Worm (Caenorhabditis elegans) whole organism, midembryonic: ENCODE data around the gene F54D10.7.

ENCODE experiments used
- T22C8.4 ChIP-seq: fragments of 200-800 bp; sonication (Bioruptor generic); IDR thresholded peaks from 2 replicates; pipeline ENCODE4 v1.3.6; 2022; ENCODE audit warnings: missing genetic modification characterization, missing compliant biosample characterization
- cog-1 ChIP-seq: sonication (generic microtip); optimal IDR thresholded peaks from 2 replicates; lab custom pipeline; 2016; ENCODE audit warnings: missing genetic modification characterization, missing compliant biosample characterization
- flt-1 ChIP-seq: fragments of 200-800 bp; sonication (Bioruptor generic); IDR thresholded peaks from 2 replicates; pipeline ENCODE4 v1.3.6; 2022; ENCODE audit warnings: missing genetic modification characterization, missing compliant biosample characterization
- klf-2 ChIP-seq: fragments of 200-800 bp; sonication (Bioruptor generic); conservative IDR thresholded peaks from 2 replicates; pipeline ENCODE4 v1.3.6; 2022; ENCODE audit warnings: missing genetic modification reagents, missing genetic modification characterization, missing compliant biosample characterization
- med-1 ChIP-seq: sonication (generic microtip); optimal IDR thresholded peaks from 2 replicates; lab custom pipeline; 2017; ENCODE audit warnings: missing genetic modification characterization, mild to moderate bottlenecking, missing compliant biosample characterization, antibody characterized with exemption, missing genetic modification reagents; ENCODE audit not compliant: insufficient read depth
- ref-1 ChIP-seq: fragments of 200-800 bp; sonication (Bioruptor generic); conservative IDR thresholded peaks from 2 replicates; pipeline ENCODE4 v1.3.6; 2022; ENCODE audit warnings: missing genetic modification reagents, missing genetic modification characterization, missing compliant biosample characterization
- tab-1 ChIP-seq: fragments of 200-800 bp; sonication (Bioruptor generic); IDR thresholded peaks from 2 replicates; pipeline ENCODE4 v1.3.6; 2022; ENCODE audit warnings: missing genetic modification characterization, missing compliant biosample characterization
- ztf-23 ChIP-seq: fragments of 200-800 bp; sonication (Bioruptor generic); IDR thresholded peaks from 2 replicates; pipeline ENCODE4 v1.3.6; 2022; ENCODE audit warnings: missing genetic modification reagents, missing genetic modification characterization, missing compliant biosample characterization
- ztf-29 ChIP-seq: fragments of 200-800 bp; sonication (Bioruptor generic); IDR thresholded peaks from 2 replicates; pipeline ENCODE4 v1.3.6; 2022; ENCODE audit warnings: missing genetic modification reagents, missing genetic modification characterization, missing compliant biosample characterization

Gene F54D10.7

ce11 chrII:3788356-3788962, 32.6 kb downstream of the F54D10.7 start:
- TF ChIP-seq ref-1 (GFP tag; lab: Robert Waterston, UW) = no peak
- no peak for TF ChIP-seq klf-2 (GFP tag; lab: Robert Waterston, UW)
- no peak for TF ChIP-seq T22C8.4 (GFP tag; lab: Robert Waterston, UW)
- no peak for TF ChIP-seq ztf-29 (GFP tag; lab: Robert Waterston, UW)
- TF ChIP-seq flt-1 (GFP tag; lab: Robert Waterston, UW) = no peak
- no peak for TF ChIP-seq med-1 (GFP tag; lab: Kevin White, UChicago)
- TF ChIP-seq tab-1 = no peak
- TF ChIP-seq ztf-23 (GFP tag; lab: Robert Waterston, UW) = no peak
- TF ChIP-seq cog-1 (tag; lab: Kevin White, UChicago) = no peak

- no peak for TF ChIP-seq klf-2 (GFP tag; lab: Robert Waterston, UW)
- TF ChIP-seq ztf-29 (GFP tag; lab: Robert Waterston, UW) = no peak
- no peak for TF ChIP-seq ztf-23 (GFP tag; lab: Robert Waterston, UW)
- no peak for TF ChIP-seq med-1 (GFP tag; lab: Kevin White, UChicago)
- no peak for TF ChIP-seq T22C8.4 (GFP tag; lab: Robert Waterston, UW)
- TF ChIP-seq ref-1 (GFP tag; lab: Robert Waterston, UW) = no peak
- TF ChIP-seq flt-1 (GFP tag; lab: Robert Waterston, UW) = no peak
- no peak for TF ChIP-seq cog-1 (tag; lab: Kevin White, UChicago)
Observed at ce11 chrII:3787151-3787550, 33.9 kb downstream of the F54D10.7 start, which contains the start of gene T24E12.13. Gene T24E12.13, plus strand, starts transcription at chrII:3787451.

- TF ChIP-seq ztf-23 (GFP tag; lab: Robert Waterston, UW) = no peak
- no peak for TF ChIP-seq med-1 (GFP tag; lab: Kevin White, UChicago)
- no peak for TF ChIP-seq cog-1 (tag; lab: Kevin White, UChicago)
- no peak for TF ChIP-seq tab-1
- no peak for TF ChIP-seq ztf-29 (GFP tag; lab: Robert Waterston, UW)
- no peak for TF ChIP-seq T22C8.4 (GFP tag; lab: Robert Waterston, UW)
- TF ChIP-seq ref-1 (GFP tag; lab: Robert Waterston, UW) = no peak
- no peak for TF ChIP-seq flt-1 (GFP tag; lab: Robert Waterston, UW)
- TF ChIP-seq klf-2 (GFP tag; lab: Robert Waterston, UW) = no peak
Observed at ce11 chrII:3786538-3786937, 34.6 kb downstream of the F54D10.7 start.

- TF ChIP-seq ztf-23 (GFP tag; lab: Robert Waterston, UW) = no peak
- no peak for TF ChIP-seq flt-1 (GFP tag; lab: Robert Waterston, UW)
- no peak for TF ChIP-seq tab-1
- no peak for TF ChIP-seq cog-1 (tag; lab: Kevin White, UChicago)
- no peak for TF ChIP-seq T22C8.4 (GFP tag; lab: Robert Waterston, UW)
- TF ChIP-seq klf-2 (GFP tag; lab: Robert Waterston, UW) = no peak
- TF ChIP-seq ref-1 (GFP tag; lab: Robert Waterston, UW) = no peak
- no peak for TF ChIP-seq ztf-29 (GFP tag; lab: Robert Waterston, UW)
- no peak for TF ChIP-seq med-1 (GFP tag; lab: Kevin White, UChicago)
Observed at ce11 chrII:3785756-3786155, 35.3 kb downstream of the F54D10.7 start.

- TF ChIP-seq med-1 (GFP tag; lab: Kevin White, UChicago) (no peak), klf-2 (GFP tag; lab: Robert Waterston, UW) (no peak), tab-1 (no peak), cog-1 (tag; lab: Kevin White, UChicago) (no peak), T22C8.4 (GFP tag; lab: Robert Waterston, UW) (no peak), ztf-23 (GFP tag; lab: Robert Waterston, UW) (no peak), ztf-29 (GFP tag; lab: Robert Waterston, UW) (no peak), flt-1 (GFP tag; lab: Robert Waterston, UW) (no peak), ref-1 (GFP tag; lab: Robert Waterston, UW) (no peak)
Observed at ce11 chrII:3785257-3785656, 35.8 kb downstream of the F54D10.7 start, which contains the start of gene T24E12.1. Gene T24E12.1, plus strand, starts transcription at chrII:3785557.

ce11 chrII:3782309-3783000, 38.6 kb downstream of the F54D10.7 start, which contains the start of gene T24E12.2:
Gene T24E12.2, plus strand, starts transcription at chrII:3782950.
- no peak for TF ChIP-seq ref-1 (GFP tag; lab: Robert Waterston, UW)

ce11 chrII:3781238-3781637, 39.9 kb downstream of the F54D10.7 start:
- TF ChIP-seq med-1 (GFP tag; lab: Kevin White, UChicago) (no peak), cog-1 (tag; lab: Kevin White, UChicago) (no peak), ztf-29 (GFP tag; lab: Robert Waterston, UW) (no peak), klf-2 (GFP tag; lab: Robert Waterston, UW) (no peak), ref-1 (GFP tag; lab: Robert Waterston, UW) (no peak), tab-1 (no peak), T22C8.4 (GFP tag; lab: Robert Waterston, UW) (no peak)

- TF ChIP-seq T22C8.4 (GFP tag; lab: Robert Waterston, UW) (no peak), flt-1 (GFP tag; lab: Robert Waterston, UW) (no peak), ztf-23 (GFP tag; lab: Robert Waterston, UW) (no peak), ztf-29 (GFP tag; lab: Robert Waterston, UW) (no peak)
Observed at ce11 chrII:3779463-3779862, 41.6 kb downstream of the F54D10.7 start, which contains the start of gene T24E12.11. Gene T24E12.11, minus strand, starts transcription at chrII:3779563.

- TF ChIP-seq cog-1 (tag; lab: Kevin White, UChicago) = no peak
- no peak for TF ChIP-seq med-1 (GFP tag; lab: Kevin White, UChicago)
- TF ChIP-seq ref-1 (GFP tag; lab: Robert Waterston, UW) = no peak
- no peak for TF ChIP-seq tab-1
- TF ChIP-seq klf-2 (GFP tag; lab: Robert Waterston, UW) = no peak
- TF ChIP-seq ztf-23 (GFP tag; lab: Robert Waterston, UW) = no peak
- no peak for TF ChIP-seq ztf-29 (GFP tag; lab: Robert Waterston, UW)
- no peak for TF ChIP-seq flt-1 (GFP tag; lab: Robert Waterston, UW)
- TF ChIP-seq T22C8.4 (GFP tag; lab: Robert Waterston, UW) = no peak
Observed at ce11 chrII:3777802-3778201, 43.3 kb downstream of the F54D10.7 start.
